Worm (Caenorhabditis elegans) whole organism, midembryonic: ENCODE results near the gene nas-29.

Source experiments
- T22C8.4 ChIP-seq: fragments of 200-800 bp; sonication (Bioruptor generic); IDR thresholded peaks from 2 replicates; pipeline ENCODE4 v1.3.6; 2022; ENCODE audit warnings: missing genetic modification characterization, missing compliant biosample characterization
- cog-1 ChIP-seq: sonication (generic microtip); optimal IDR thresholded peaks from 2 replicates; lab custom pipeline; 2016; ENCODE audit warnings: missing genetic modification characterization, missing compliant biosample characterization
- flt-1 ChIP-seq: fragments of 200-800 bp; sonication (Bioruptor generic); IDR thresholded peaks from 2 replicates; pipeline ENCODE4 v1.3.6; 2022; ENCODE audit warnings: missing genetic modification characterization, missing compliant biosample characterization
- klf-2 ChIP-seq: fragments of 200-800 bp; sonication (Bioruptor generic); conservative IDR thresholded peaks from 2 replicates; pipeline ENCODE4 v1.3.6; 2022; ENCODE audit warnings: missing genetic modification reagents, missing genetic modification characterization, missing compliant biosample characterization
- med-1 ChIP-seq: sonication (generic microtip); optimal IDR thresholded peaks from 2 replicates; lab custom pipeline; 2017; ENCODE audit warnings: missing genetic modification characterization, mild to moderate bottlenecking, missing compliant biosample characterization, antibody characterized with exemption, missing genetic modification reagents; ENCODE audit not compliant: insufficient read depth
- ref-1 ChIP-seq: fragments of 200-800 bp; sonication (Bioruptor generic); conservative IDR thresholded peaks from 2 replicates; pipeline ENCODE4 v1.3.6; 2022; ENCODE audit warnings: missing genetic modification reagents, missing genetic modification characterization, missing compliant biosample characterization
- tab-1 ChIP-seq: fragments of 200-800 bp; sonication (Bioruptor generic); IDR thresholded peaks from 2 replicates; pipeline ENCODE4 v1.3.6; 2022; ENCODE audit warnings: missing genetic modification characterization, missing compliant biosample characterization
- ztf-23 ChIP-seq: fragments of 200-800 bp; sonication (Bioruptor generic); IDR thresholded peaks from 2 replicates; pipeline ENCODE4 v1.3.6; 2022; ENCODE audit warnings: missing genetic modification reagents, missing genetic modification characterization, missing compliant biosample characterization
- ztf-29 ChIP-seq: fragments of 200-800 bp; sonication (Bioruptor generic); IDR thresholded peaks from 2 replicates; pipeline ENCODE4 v1.3.6; 2022; ENCODE audit warnings: missing genetic modification reagents, missing genetic modification characterization, missing compliant biosample characterization

nas-29 gene

ce11 chrII:5141945-5142514 is at the start of gene nas-29:
Gene nas-29, minus strand, starts transcription at chrII:5142036.
- TF ChIP-seq ref-1 (GFP tag; lab: Robert Waterston, UW): no peak
- TF ChIP-seq T22C8.4 (GFP tag; lab: Robert Waterston, UW): no peak
- TF ChIP-seq cog-1: no peak
- no peak for TF ChIP-seq ztf-23 (GFP tag; lab: Robert Waterston, UW)
- TF ChIP-seq ztf-29 (GFP tag; lab: Robert Waterston, UW): no peak
- TF ChIP-seq tab-1 (GFP tag; lab: Robert Waterston, UW): no peak
- no peak for TF ChIP-seq klf-2 (GFP tag; lab: Robert Waterston, UW)
- TF ChIP-seq med-1: no peak
- TF ChIP-seq flt-1 (GFP tag; lab: Robert Waterston, UW): no peak

ce11 chrII:5187934-5188333 is 46.1 kb upstream of the nas-29 start:
- TF ChIP-seq ztf-23 (GFP tag; lab: Robert Waterston, UW): no peak
- TF ChIP-seq klf-2 (GFP tag; lab: Robert Waterston, UW): no peak
- no peak for TF ChIP-seq tab-1 (GFP tag; lab: Robert Waterston, UW)
- TF ChIP-seq cog-1: no peak
- no peak for TF ChIP-seq ztf-29 (GFP tag; lab: Robert Waterston, UW)
- no peak for TF ChIP-seq T22C8.4 (GFP tag; lab: Robert Waterston, UW)
- no peak for TF ChIP-seq med-1
- no peak for TF ChIP-seq flt-1 (GFP tag; lab: Robert Waterston, UW)
- no peak for TF ChIP-seq ref-1 (GFP tag; lab: Robert Waterston, UW)

- TF ChIP-seq ref-1 (GFP tag; lab: Robert Waterston, UW) (no peak), flt-1 (GFP tag; lab: Robert Waterston, UW) (no peak), ztf-23 (GFP tag; lab: Robert Waterston, UW) (no peak), T22C8.4 (GFP tag; lab: Robert Waterston, UW) (no peak), ztf-29 (GFP tag; lab: Robert Waterston, UW) (no peak), tab-1 (GFP tag; lab: Robert Waterston, UW) (no peak), cog-1 (no peak), klf-2 (GFP tag; lab: Robert Waterston, UW) (no peak), med-1 (no peak)
These were observed 45.6 kb upstream of the nas-29 start, which contains the start of gene crh-2 for ce11 chrII:5187469-5187868. Gene crh-2, minus strand, starts transcription at chrII:5187569.

ce11 chrII:5186870-5187269 is 45.0 kb upstream of the nas-29 start:
- no peak for TF ChIP-seq ztf-23 (GFP tag; lab: Robert Waterston, UW)
- TF ChIP-seq ztf-29 (GFP tag; lab: Robert Waterston, UW): no peak
- no peak for TF ChIP-seq klf-2 (GFP tag; lab: Robert Waterston, UW)
- no peak for TF ChIP-seq flt-1 (GFP tag; lab: Robert Waterston, UW)
- no peak for TF ChIP-seq cog-1
- TF ChIP-seq ref-1 (GFP tag; lab: Robert Waterston, UW): no peak

ce11 chrII:5185955-5186539 is 44.2 kb upstream of the nas-29 start:
- TF ChIP-seq ztf-23 (GFP tag; lab: Robert Waterston, UW) (no peak), T22C8.4 (GFP tag; lab: Robert Waterston, UW) (no peak), flt-1 (GFP tag; lab: Robert Waterston, UW) (no peak), cog-1 (no peak), med-1 (no peak)

- TF ChIP-seq ztf-23 (GFP tag; lab: Robert Waterston, UW) (no peak), cog-1 (no peak), ztf-29 (GFP tag; lab: Robert Waterston, UW) (no peak), T22C8.4 (GFP tag; lab: Robert Waterston, UW) (no peak), flt-1 (GFP tag; lab: Robert Waterston, UW) (no peak), klf-2 (GFP tag; lab: Robert Waterston, UW) (no peak), tab-1 (GFP tag; lab: Robert Waterston, UW) (no peak), ref-1 (GFP tag; lab: Robert Waterston, UW) (no peak)
These were observed 43.1 kb upstream of the nas-29 start for ce11 chrII:5184661-5185545.

ce11 chrII:5183207-5183606 is 41.4 kb upstream of the nas-29 start:
- no peak for TF ChIP-seq ref-1 (GFP tag; lab: Robert Waterston, UW)
- no peak for TF ChIP-seq ztf-29 (GFP tag; lab: Robert Waterston, UW)
- no peak for TF ChIP-seq T22C8.4 (GFP tag; lab: Robert Waterston, UW)
- no peak for TF ChIP-seq cog-1
- no peak for TF ChIP-seq ztf-23 (GFP tag; lab: Robert Waterston, UW)
- TF ChIP-seq med-1: no peak
- TF ChIP-seq klf-2 (GFP tag; lab: Robert Waterston, UW): no peak
- TF ChIP-seq tab-1 (GFP tag; lab: Robert Waterston, UW): no peak
- no peak for TF ChIP-seq flt-1 (GFP tag; lab: Robert Waterston, UW)

- TF ChIP-seq med-1 (no peak), cog-1 (no peak), klf-2 (GFP tag; lab: Robert Waterston, UW) (no peak), ztf-23 (GFP tag; lab: Robert Waterston, UW) (no peak), flt-1 (GFP tag; lab: Robert Waterston, UW) (no peak; the same call in 1 of the 2 replicates), T22C8.4 (GFP tag; lab: Robert Waterston, UW) (no peak), ztf-29 (GFP tag; lab: Robert Waterston, UW) (no peak), ref-1 (GFP tag; lab: Robert Waterston, UW) (no peak), tab-1 (GFP tag; lab: Robert Waterston, UW) (no peak)
These were observed 40.6 kb upstream of the nas-29 start for ce11 chrII:5182451-5182850.

- TF ChIP-seq ztf-29 (GFP tag; lab: Robert Waterston, UW) (no peak), cog-1 (peak; percentile 53), med-1 (peak; percentile 10), flt-1 (GFP tag; lab: Robert Waterston, UW) (peak; percentile 68; the same call in 1 of the 2 replicates)
These were observed 39.7 kb upstream of the nas-29 start for ce11 chrII:5181497-5181896.
